Worm (Caenorhabditis elegans) whole organism, L4 larva: Measurements from ENCODE around the gene tag-343.

Experiments
- lin-15B ChIP-seq: fragments of 150-350 bp; sonication (generic microtip); optimal IDR thresholded peaks from 3 replicates; lab custom pipeline; 2014; ENCODE audit warnings: missing biosample characterization, missing genetic modification characterization
- nhr-77 ChIP-seq: fragments of 150-350 bp; optimal IDR thresholded peaks from 2 replicates; lab custom pipeline; 2014; ENCODE audit warnings: missing biosample characterization, missing genetic modification characterization
- ztf-11 ChIP-seq: fragments of 150-350 bp; optimal IDR thresholded peaks from 2 replicates; lab custom pipeline; 2014; ENCODE audit warnings: missing biosample characterization, missing genetic modification characterization

DNA sequence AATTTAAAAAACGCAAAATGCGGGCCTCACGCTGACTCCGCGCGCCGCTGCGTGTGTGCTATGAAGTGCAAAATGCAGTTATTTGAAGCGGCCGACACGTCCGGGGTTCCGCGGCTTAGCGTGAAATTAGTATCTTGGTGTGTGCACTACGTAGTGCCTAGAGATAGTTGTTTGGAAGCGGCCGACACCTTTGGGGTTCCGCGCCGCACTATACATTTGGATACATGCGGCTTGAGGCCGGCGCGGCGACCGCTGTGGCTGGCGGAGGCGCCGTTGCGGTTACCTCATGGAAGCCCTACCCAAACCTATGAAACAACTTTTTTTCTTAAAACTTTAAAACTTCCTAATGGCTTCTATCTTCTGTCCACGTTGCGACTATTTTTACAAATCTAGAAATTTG is 45.4 kb downstream of the tag-343 start:
- TF ChIP-seq nhr-77 (tag; lab: Kevin White, UChicago): no peak
- no peak for TF ChIP-seq lin-15B (tag; lab: Kevin White, UChicago)
- TF ChIP-seq ztf-11 (tag; lab: Kevin White, UChicago): no peak
